Worm (Caenorhabditis elegans) whole organism, early embryonic: Measurements from ENCODE around the gene srd-15.

Experiments used
- B0310.2 ChIP-seq: sonication (generic microtip); optimal IDR thresholded peaks from 2 replicates; lab custom pipeline; 2016; ENCODE audit warnings: mild to moderate bottlenecking, missing genetic modification characterization, missing compliant biosample characterization
- F13C5.2 ChIP-seq: sonication (generic microtip); optimal IDR thresholded peaks from 2 replicates; lab custom pipeline; 2017; ENCODE audit warnings: mild to moderate bottlenecking, missing genetic modification characterization, inconsistent platforms, missing compliant biosample characterization
- aly-1 ChIP-seq: sonication (generic microtip); optimal IDR thresholded peaks from 2 replicates; lab custom pipeline; 2016; ENCODE audit warnings: missing genetic modification characterization, missing compliant biosample characterization
- ama-1 ChIP-seq: fragments of 150-350 bp; optimal IDR thresholded peaks from 2 replicates; lab custom pipeline; 2014
- ceh-13 ChIP-seq: fragments of 200-800 bp; sonication (Bioruptor generic); optimal IDR thresholded peaks from 2 replicates; lab custom pipeline; 2018; ENCODE audit warnings: mild to moderate bottlenecking, missing genetic modification characterization, missing compliant biosample characterization
- ceh-36 ChIP-seq: sonication (generic microtip); optimal IDR thresholded peaks from 2 replicates; lab custom pipeline; 2016; ENCODE audit warnings: missing genetic modification characterization, inconsistent platforms, missing compliant biosample characterization
- ets-7 ChIP-seq: sonication (generic microtip); optimal IDR thresholded peaks from 2 replicates; lab custom pipeline; 2016; ENCODE audit warnings: missing genotype, missing genetic modification characterization, missing compliant biosample characterization
- flt-1 ChIP-seq: fragments of 200-800 bp; sonication (Bioruptor generic); IDR thresholded peaks from 2 replicates; pipeline ENCODE4 v1.3.6; 2022; ENCODE audit warnings: missing genetic modification characterization, missing compliant biosample characterization
- hmbx-1 ChIP-seq: sonication (generic microtip); optimal IDR thresholded peaks from 2 replicates; lab custom pipeline; 2016; ENCODE audit warnings: mild to moderate bottlenecking, missing genetic modification characterization, missing compliant biosample characterization
- hmg-4 ChIP-seq: fragments of 200-800 bp; sonication (Bioruptor generic); optimal IDR thresholded peaks from 2 replicates; lab custom pipeline; 2018; ENCODE audit warnings: mild to moderate bottlenecking, missing genetic modification characterization, missing compliant biosample characterization
- hnd-1 ChIP-seq: sonication (generic microtip); optimal IDR thresholded peaks from 2 replicates; lab custom pipeline; 2016; ENCODE audit warnings: missing genetic modification characterization, missing compliant biosample characterization
- pes-1 ChIP-seq: fragments of 200-800 bp; sonication (Bioruptor generic); IDR thresholded peaks from 2 replicates; pipeline ENCODE4 v1.3.6; 2022; ENCODE audit warnings: missing genetic modification reagents, missing genetic modification characterization, missing compliant biosample characterization
- scrt-1 ChIP-seq: fragments of 200-800 bp; sonication (Bioruptor generic); IDR thresholded peaks from 2 replicates; pipeline ENCODE4 v1.3.6; 2022; ENCODE audit warnings: missing genetic modification characterization, missing compliant biosample characterization
- sea-1 ChIP-seq: fragments of 200-800 bp; sonication (Bioruptor generic); conservative IDR thresholded peaks from 2 replicates; pipeline ENCODE4 v1.3.6; 2022; ENCODE audit warnings: missing genetic modification characterization, missing compliant biosample characterization
- tbx-11 ChIP-seq: fragments of 200-800 bp; sonication (Bioruptor generic); IDR thresholded peaks from 2 replicates; pipeline ENCODE4 v1.3.6; 2022; ENCODE audit warnings: missing genetic modification characterization, missing compliant biosample characterization
- tbx-37 ChIP-seq: fragments of 200-800 bp; sonication (Bioruptor generic); conservative IDR thresholded peaks from 2 replicates; pipeline ENCODE4 v1.3.6; 2022; ENCODE audit warnings: missing genetic modification reagents, missing genetic modification characterization, missing compliant biosample characterization
- tra-4 ChIP-seq: sonication (generic microtip); optimal IDR thresholded peaks from 2 replicates; lab custom pipeline; 2017; ENCODE audit warnings: missing genetic modification characterization, missing compliant biosample characterization

srd-15 gene

ce11 chrV:5876966-5877365 lies 29.2 kb downstream of the srd-15 start:
- no peak for TF ChIP-seq pes-1 (GFP tag; lab: Robert Waterston, UW)
- TF ChIP-seq sea-1 (GFP tag; lab: Robert Waterston, UW) = no peak
- TF ChIP-seq F13C5.2 = no peak
- TF ChIP-seq aly-1 (tag; lab: Kevin White, UChicago) = no peak
- no peak for TF ChIP-seq tra-4 (tag; lab: Kevin White, UChicago)
- no peak for TF ChIP-seq scrt-1 (GFP tag; lab: Robert Waterston, UW)
- TF ChIP-seq tbx-37 (GFP tag; lab: Robert Waterston, UW) = no peak
- no peak for TF ChIP-seq ceh-13 (GFP tag; lab: Kevin White, UChicago)
- TF ChIP-seq hmg-4 (GFP tag; lab: Kevin White, UChicago) = no peak
- no peak for TF ChIP-seq hmbx-1 (tag; lab: Kevin White, UChicago)
- TF ChIP-seq tbx-11 (GFP tag; lab: Robert Waterston, UW) = no peak
- no peak for TF ChIP-seq hnd-1
- TF ChIP-seq flt-1 (GFP tag; lab: Robert Waterston, UW) = no peak
- no peak for TF ChIP-seq B0310.2 (tag; lab: Kevin White, UChicago)
- TF ChIP-seq ceh-36 (tag; lab: Kevin White, UChicago) = no peak
- no peak for TF ChIP-seq ets-7 (tag; lab: Kevin White, UChicago)

ce11 chrV:5871759-5872158 lies 34.4 kb downstream of the srd-15 start, which contains the start of gene C02G6.2:
Gene C02G6.2 (plus strand): TSS chrV:5872059.
- TF ChIP-seq aly-1 (tag; lab: Kevin White, UChicago) = no peak
- TF ChIP-seq hnd-1 = no peak
- TF ChIP-seq hmbx-1 (tag; lab: Kevin White, UChicago) = no peak
- no peak for TF ChIP-seq ets-7 (tag; lab: Kevin White, UChicago)
- TF ChIP-seq scrt-1 (GFP tag; lab: Robert Waterston, UW) = no peak
- TF ChIP-seq tra-4 (tag; lab: Kevin White, UChicago) = no peak
- no peak for TF ChIP-seq pes-1 (GFP tag; lab: Robert Waterston, UW)
- TF ChIP-seq sea-1 (GFP tag; lab: Robert Waterston, UW) = no peak
- TF ChIP-seq tbx-37 (GFP tag; lab: Robert Waterston, UW) = no peak
- no peak for TF ChIP-seq ama-1 (lab: Kevin White, UChicago)
- no peak for TF ChIP-seq ceh-13 (GFP tag; lab: Kevin White, UChicago)
- TF ChIP-seq ceh-36 (tag; lab: Kevin White, UChicago) = no peak
- TF ChIP-seq F13C5.2 = no peak
- TF ChIP-seq B0310.2 (tag; lab: Kevin White, UChicago) = no peak
- TF ChIP-seq hmg-4 (GFP tag; lab: Kevin White, UChicago) = no peak

- TF ChIP-seq B0310.2 (tag; lab: Kevin White, UChicago) (no peak), sea-1 (GFP tag; lab: Robert Waterston, UW) (no peak), ama-1 (lab: Kevin White, UChicago) (no peak), ceh-36 (tag; lab: Kevin White, UChicago) (no peak), aly-1 (tag; lab: Kevin White, UChicago) (no peak)
Measured at ce11 chrV:5869227-5869626, 36.9 kb downstream of the srd-15 start, which contains the start of gene F26F12.4. Gene F26F12.4 (minus strand): TSS chrV:5869327.

- TF ChIP-seq pes-1 (GFP tag; lab: Robert Waterston, UW) (no peak), hnd-1 (no peak), ets-7 (tag; lab: Kevin White, UChicago) (no peak), ceh-13 (GFP tag; lab: Kevin White, UChicago) (no peak), F13C5.2 (no peak), ceh-36 (tag; lab: Kevin White, UChicago) (no peak), tra-4 (tag; lab: Kevin White, UChicago) (no peak), flt-1 (GFP tag; lab: Robert Waterston, UW) (no peak), tbx-11 (GFP tag; lab: Robert Waterston, UW) (no peak), sea-1 (GFP tag; lab: Robert Waterston, UW) (no peak), ama-1 (lab: Kevin White, UChicago) (no peak), B0310.2 (tag; lab: Kevin White, UChicago) (no peak), hmg-4 (GFP tag; lab: Kevin White, UChicago) (no peak), aly-1 (tag; lab: Kevin White, UChicago) (no peak), tbx-37 (GFP tag; lab: Robert Waterston, UW) (no peak)
Measured at ce11 chrV:5865085-5865484, 41.1 kb downstream of the srd-15 start, which contains the start of gene F26F12.5. Gene F26F12.5 (minus strand): TSS chrV:5865185.

ce11 chrV:5862479-5863188 lies 43.5 kb downstream of the srd-15 start, which contains the start of gene F26F12.8:
Gene F26F12.8 (minus strand): TSS chrV:5862529.
- TF ChIP-seq F13C5.2 (no peak), pes-1 (GFP tag; lab: Robert Waterston, UW) (no peak), aly-1 (tag; lab: Kevin White, UChicago) (no peak), ama-1 (lab: Kevin White, UChicago) (no peak), B0310.2 (tag; lab: Kevin White, UChicago) (no peak), sea-1 (GFP tag; lab: Robert Waterston, UW) (no peak), ceh-36 (tag; lab: Kevin White, UChicago) (no peak), hmg-4 (GFP tag; lab: Kevin White, UChicago) (no peak), hnd-1 (no peak), ets-7 (tag; lab: Kevin White, UChicago) (no peak), tbx-37 (GFP tag; lab: Robert Waterston, UW) (no peak), ceh-13 (GFP tag; lab: Kevin White, UChicago) (no peak), tbx-11 (GFP tag; lab: Robert Waterston, UW) (no peak), tra-4 (tag; lab: Kevin White, UChicago) (no peak), flt-1 (GFP tag; lab: Robert Waterston, UW) (no peak), hmbx-1 (tag; lab: Kevin White, UChicago) (no peak), scrt-1 (GFP tag; lab: Robert Waterston, UW) (no peak)
